Fruit fly (Drosophila melanogaster) Kc167 (cell line): ENCODE measurements around the gene CG31174.

Experiments
- Myc ChIP-seq: fragments of >200 bp; optimal IDR thresholded peaks from 2 replicates; lab custom pipeline; 2017; ENCODE audit warnings: missing external identifiers
- Sin3A ChIP-seq: fragments of >200 bp; optimal IDR thresholded peaks from 2 replicates; lab custom pipeline; 2018; ENCODE audit warnings: missing external identifiers
- h ChIP-seq: fragments of >200 bp; optimal IDR thresholded peaks from 3 replicates; lab custom pipeline; 2018; ENCODE audit warnings: missing external identifiers
- insv ChIP-seq: fragments of >200 bp; optimal IDR thresholded peaks from 3 replicates; lab custom pipeline; 2018; ENCODE audit warnings: missing external identifiers
- psq ChIP-seq: fragments of >200 bp; optimal IDR thresholded peaks from 2 replicates; lab custom pipeline; 2017; ENCODE audit warnings: missing external identifiers
- ttk ChIP-seq: sonication (Bioruptor generic); optimal IDR thresholded peaks from 2 replicates; lab custom pipeline; 2017; ENCODE audit warnings: missing external identifiers

CG31174 gene

dm6 chr3R:21869464-21870100, at the start of gene CG31174:
Gene CG31174, minus strand, starts transcription at chr3R:21869514.
- TF ChIP-seq ttk (lab: Kevin White, UChicago) = no peak
- TF ChIP-seq Sin3A (lab: Kevin White, UChicago) = no peak
- TF ChIP-seq psq (lab: Kevin White, UChicago) = no peak
- no peak for TF ChIP-seq h (lab: Kevin White, UChicago)
- no peak for TF ChIP-seq Myc
- TF ChIP-seq insv = no peak

dm6 chr3R:21916987-21917386, 47.7 kb upstream of the CG31174 start:
- TF ChIP-seq ttk (lab: Kevin White, UChicago) (no peak), h (lab: Kevin White, UChicago) (no peak), psq (lab: Kevin White, UChicago) (no peak), insv (no peak)

dm6 chr3R:21913447-21913846, 44.1 kb upstream of the CG31174 start, which contains the start of gene Qsox2:
Gene Qsox2, plus strand, starts transcription at chr3R:21913747.
- TF ChIP-seq ttk (lab: Kevin White, UChicago) (no peak), psq (lab: Kevin White, UChicago) (no peak), h (lab: Kevin White, UChicago) (no peak), insv (no peak), Myc (no peak), Sin3A (lab: Kevin White, UChicago) (no peak)

- TF ChIP-seq psq (lab: Kevin White, UChicago) = no peak
- no peak for TF ChIP-seq ttk (lab: Kevin White, UChicago)
- TF ChIP-seq h (lab: Kevin White, UChicago) = no peak
- no peak for TF ChIP-seq Sin3A (lab: Kevin White, UChicago)
- no peak for TF ChIP-seq insv
- no peak for TF ChIP-seq Myc
Observed at dm6 chr3R:21911516-21911915, 42.2 kb upstream of the CG31174 start, which contains the start of gene Qsox3. Gene Qsox3, plus strand, starts transcription at chr3R:21911816.

dm6 chr3R:21906867-21907266, 37.6 kb upstream of the CG31174 start:
- TF ChIP-seq insv = no peak
- no peak for TF ChIP-seq Sin3A (lab: Kevin White, UChicago)
- no peak for TF ChIP-seq ttk (lab: Kevin White, UChicago)
- TF ChIP-seq Myc = no peak
- TF ChIP-seq psq (lab: Kevin White, UChicago) = no peak
- TF ChIP-seq h (lab: Kevin White, UChicago) = no peak

- TF ChIP-seq Sin3A (lab: Kevin White, UChicago) (no peak), ttk (lab: Kevin White, UChicago) (no peak), psq (lab: Kevin White, UChicago) (no peak), insv (no peak), Myc (no peak), h (lab: Kevin White, UChicago) (no peak)
Observed at dm6 chr3R:21905615-21906014, 36.3 kb upstream of the CG31174 start.

dm6 chr3R:21904345-21904744, 35.0 kb upstream of the CG31174 start:
- TF ChIP-seq Myc (no peak), Sin3A (lab: Kevin White, UChicago) (no peak), h (lab: Kevin White, UChicago) (no peak), psq (lab: Kevin White, UChicago) (no peak), insv (no peak), ttk (lab: Kevin White, UChicago) (no peak)

- no peak for TF ChIP-seq Sin3A (lab: Kevin White, UChicago)
- no peak for TF ChIP-seq Myc
- TF ChIP-seq ttk (lab: Kevin White, UChicago) = no peak
- TF ChIP-seq insv = no peak
- TF ChIP-seq psq (lab: Kevin White, UChicago) = no peak
- no peak for TF ChIP-seq h (lab: Kevin White, UChicago)
Observed at dm6 chr3R:21899170-21899575, 29.9 kb upstream of the CG31174 start.

dm6 chr3R:21898758-21899157, 29.4 kb upstream of the CG31174 start:
- TF ChIP-seq psq (lab: Kevin White, UChicago) (no peak), ttk (lab: Kevin White, UChicago) (no peak), insv (no peak), h (lab: Kevin White, UChicago) (no peak), Myc (no peak), Sin3A (lab: Kevin White, UChicago) (no peak)

- no peak for TF ChIP-seq insv
- TF ChIP-seq psq (lab: Kevin White, UChicago) = no peak
- TF ChIP-seq h (lab: Kevin White, UChicago) = no peak
- no peak for TF ChIP-seq Myc
- TF ChIP-seq ttk (lab: Kevin White, UChicago) = no peak
- TF ChIP-seq Sin3A (lab: Kevin White, UChicago) = no peak
Observed at dm6 chr3R:21897565-21897964, 28.3 kb upstream of the CG31174 start.

dm6 chr3R:21895961-21896875, 26.9 kb upstream of the CG31174 start:
- TF ChIP-seq Myc (no peak), psq (lab: Kevin White, UChicago) (no peak), ttk (lab: Kevin White, UChicago) (no peak), insv (no peak), Sin3A (lab: Kevin White, UChicago) (no peak), h (lab: Kevin White, UChicago) (no peak)

dm6 chr3R:21893929-21894328, 24.6 kb upstream of the CG31174 start:
- TF ChIP-seq Myc (no peak), Sin3A (lab: Kevin White, UChicago) (no peak), ttk (lab: Kevin White, UChicago) (no peak), insv (no peak), h (lab: Kevin White, UChicago) (no peak), psq (lab: Kevin White, UChicago) (no peak)
